Fruit fly (Drosophila melanogaster) whole organism, prepupa: Measurements from ENCODE around the gene Pli.
A peak's percentile ranks its signal among the peaks of the same experiment; 100 is the strongest.

ENCODE experiments used
- CG10669 ChIP-seq: fragments of 200-800 bp; sonication (Bioruptor generic); optimal IDR thresholded peaks from 3 replicates; lab custom pipeline; 2018; ENCODE audit warnings: missing biosample characterization, mild to moderate bottlenecking, missing genetic modification characterization, moderate library complexity
- CG16779 ChIP-seq: fragments of 200-800 bp; sonication (Bioruptor generic); optimal IDR thresholded peaks from 3 replicates; lab custom pipeline; 2017; ENCODE audit warnings: missing biosample characterization, mild to moderate bottlenecking, missing genetic modification characterization
- CG3919 ChIP-seq: fragments of 200-800 bp; sonication (Bioruptor generic); optimal IDR thresholded peaks from 3 replicates; lab custom pipeline; 2016; ENCODE audit warnings: missing biosample characterization, missing genetic modification characterization
- CG6792 ChIP-seq: fragments of 200-800 bp; sonication (Bioruptor generic); optimal IDR thresholded peaks from 3 replicates; lab custom pipeline; 2016; ENCODE audit warnings: missing biosample characterization, missing genetic modification characterization
- CG8632 ChIP-seq: fragments of 200-800 bp; sonication (Bioruptor generic); optimal IDR thresholded peaks from 3 replicates; lab custom pipeline; 2016; ENCODE audit warnings: missing biosample characterization, missing genetic modification characterization
- Eip93F ChIP-seq: fragments of 200-800 bp; sonication (Bioruptor generic); optimal IDR thresholded peaks from 2 replicates; lab custom pipeline; 2016; ENCODE audit warnings: missing biosample characterization, mild to moderate bottlenecking, missing genetic modification characterization
- Met ChIP-seq: fragments of 200-800 bp; sonication (Bioruptor generic); optimal IDR thresholded peaks from 3 replicates; lab custom pipeline; 2016; ENCODE audit warnings: missing biosample characterization, missing genetic modification characterization
- OdsH ChIP-seq: fragments of 200-800 bp; sonication (Bioruptor generic); optimal IDR thresholded peaks from 3 replicates; lab custom pipeline; 2016; ENCODE audit warnings: missing biosample characterization, missing genetic modification characterization

DNA sequence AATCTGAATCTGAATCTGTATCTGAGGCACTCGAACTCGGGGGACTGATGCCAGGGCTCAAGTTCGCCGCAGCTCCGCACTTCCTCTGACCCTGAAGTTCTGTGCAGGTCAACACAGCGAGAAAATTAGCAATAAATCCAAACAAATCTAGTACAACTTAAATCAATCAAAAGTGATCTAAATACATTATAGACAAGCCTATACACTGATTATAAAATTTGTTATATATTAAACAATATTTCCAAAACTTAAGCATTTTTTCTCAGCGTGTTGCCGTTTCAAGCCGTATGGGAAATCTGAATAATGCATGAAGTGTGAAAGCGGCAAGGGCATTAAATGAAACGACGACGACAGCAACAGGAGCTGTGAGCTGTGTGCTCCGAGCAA lies 25.2 kb upstream of the Pli start:
- TF ChIP-seq OdsH (GFP tag; lab: Kevin White, UChicago), result peak; percentile 96
- peak; percentile 97 for TF ChIP-seq Met (GFP tag; lab: Kevin White, UChicago)
- peak; percentile 97 for TF ChIP-seq CG3919 (GFP tag; lab: Kevin White, UChicago)
- TF ChIP-seq CG10669 (GFP tag; lab: Kevin White, UChicago), result peak; percentile 98
- TF ChIP-seq Eip93F, result peak; percentile 83
- TF ChIP-seq CG6792, result peak; percentile 97
- TF ChIP-seq CG8632 (GFP tag; lab: Kevin White, UChicago), result peak; percentile 98
- TF ChIP-seq CG16779 (tag; lab: Kevin White, UChicago), result peak; percentile 90
